Worm (Caenorhabditis elegans): Measurements from ENCODE around the gene R12H7.4.

The R12H7.4 gene

DNA sequence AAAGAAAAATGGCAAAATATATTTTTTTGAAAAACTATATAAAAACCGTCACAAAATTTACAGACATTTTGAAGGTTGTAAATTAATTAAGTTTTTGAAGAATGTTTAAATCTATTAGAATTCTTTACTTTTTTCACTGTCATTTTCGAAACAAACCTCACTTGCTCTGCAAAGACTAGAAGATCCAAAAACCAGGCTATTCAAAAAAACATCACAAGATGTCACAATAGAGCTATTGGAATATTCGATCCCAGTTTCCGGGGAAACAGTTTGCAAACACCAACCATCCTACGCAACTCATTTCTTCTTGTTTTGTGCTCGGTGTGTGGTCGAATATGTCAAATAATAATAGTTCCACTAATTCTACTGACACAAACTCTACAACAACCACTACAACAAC is at the start of gene R12H7.4:
R12H7.4 (plus strand) TSS at position 301 of the 400 bp plus-strand sequence.
- TF ChIP-seq unc-62 (GFP tag; optimal IDR thresholded peaks at IDR 0.05), result no peak

DNA sequence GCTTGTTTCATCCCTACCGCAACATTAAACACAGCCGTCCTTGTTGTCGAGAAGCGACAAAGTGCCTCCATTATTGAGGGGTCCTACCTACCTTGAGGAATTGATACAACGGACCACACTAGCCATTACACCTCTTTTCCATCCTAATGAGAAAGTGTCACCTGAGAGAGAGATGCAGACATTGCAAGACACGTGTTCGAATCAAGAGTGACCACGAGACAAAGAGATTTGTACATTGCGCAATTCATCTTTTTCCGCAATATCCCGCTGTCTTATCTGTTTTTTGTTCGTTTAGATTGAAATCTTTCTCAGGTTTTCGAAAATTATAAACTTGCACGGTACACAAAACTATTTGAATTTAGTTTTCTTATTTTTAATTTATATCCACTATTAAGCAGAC is 47.8 kb upstream of the R12H7.4 start:
- no peak for TF ChIP-seq unc-62 (GFP tag; optimal IDR thresholded peaks at IDR 0.05)

DNA sequence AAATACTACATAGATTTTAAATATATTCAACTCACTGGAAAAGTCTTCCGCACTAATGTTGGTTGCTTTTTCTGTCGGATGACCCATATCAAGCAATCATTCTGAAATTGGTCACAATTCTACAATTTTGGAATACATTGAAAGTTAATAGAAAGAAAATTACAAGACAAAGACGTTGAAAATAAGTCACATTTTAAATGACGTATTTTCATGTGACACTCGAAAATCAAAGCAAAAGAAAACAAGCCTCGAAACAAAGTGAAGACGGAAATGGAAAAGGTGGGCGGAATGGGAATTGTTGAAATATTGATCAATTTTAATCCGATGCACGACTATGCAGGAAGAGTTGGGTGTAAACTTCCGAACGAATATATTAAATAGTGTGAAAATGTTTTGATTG is 46.9 kb upstream of the R12H7.4 start, which contains the start of gene mob-2:
mob-2 (minus strand) TSS at position 101 of the 400 bp plus-strand sequence.
- TF ChIP-seq unc-62 (GFP tag; optimal IDR thresholded peaks at IDR 0.05), result no peak

DNA sequence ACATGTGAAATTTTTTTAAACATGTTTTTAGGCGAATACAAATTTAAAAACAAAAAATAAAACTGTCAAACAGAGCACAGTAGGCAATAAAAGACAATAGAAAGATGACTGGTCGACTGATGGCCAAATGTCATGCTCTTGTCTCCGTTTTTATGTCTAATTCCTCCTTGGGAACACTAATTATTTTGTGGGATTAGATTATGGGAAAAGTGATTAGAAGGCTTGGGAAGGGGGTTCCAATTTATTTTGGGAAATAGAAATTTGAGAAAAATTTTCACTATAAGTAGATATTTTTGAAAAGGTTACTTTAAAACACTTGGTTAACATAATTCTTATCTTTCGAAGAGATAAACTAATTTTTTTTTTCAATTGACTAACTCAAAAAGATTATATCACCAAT is 46.1 kb upstream of the R12H7.4 start:
- TF ChIP-seq unc-62 (GFP tag; optimal IDR thresholded peaks at IDR 0.05), result no peak

DNA sequence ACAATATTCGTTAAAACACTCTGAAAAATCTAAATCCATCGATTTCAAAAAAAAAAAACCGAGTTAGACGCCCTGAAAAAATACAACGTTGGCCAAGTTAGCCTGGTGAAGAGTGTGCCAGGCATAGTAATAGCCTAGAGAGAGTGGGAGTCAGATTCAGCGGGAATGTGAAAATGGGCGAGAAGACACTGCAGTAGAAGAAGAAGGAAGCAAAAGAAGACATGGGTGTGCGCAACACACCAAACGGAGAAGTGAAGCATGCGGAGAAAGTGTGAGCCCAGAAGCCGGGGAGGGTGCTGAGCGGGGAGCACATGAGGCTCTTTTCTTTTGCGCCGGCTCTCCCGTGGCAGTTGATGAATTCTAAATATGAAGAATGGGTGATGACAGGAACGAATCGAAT is 45.7 kb upstream of the R12H7.4 start:
- no peak for TF ChIP-seq unc-62 (GFP tag; optimal IDR thresholded peaks at IDR 0.05)

DNA sequence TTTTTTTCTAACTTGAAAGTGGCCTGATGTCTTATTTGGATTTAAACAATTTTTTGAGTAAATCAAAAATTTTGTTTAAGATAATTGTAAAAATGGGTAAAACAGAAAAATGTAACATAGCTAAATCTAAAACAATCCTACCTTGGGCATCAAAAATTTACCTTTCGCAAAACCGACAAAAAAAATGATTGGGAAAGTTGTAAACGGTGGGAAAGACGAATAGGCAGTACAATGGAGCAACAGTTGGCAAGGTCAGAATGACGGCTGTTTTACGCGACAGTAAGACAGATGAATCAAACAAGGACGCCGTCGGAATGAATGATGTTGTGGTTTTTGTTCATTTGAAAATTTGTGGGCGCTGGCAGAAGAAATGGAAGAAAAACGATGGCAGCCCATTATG is 42.5 kb upstream of the R12H7.4 start:
- no peak for TF ChIP-seq unc-62 (GFP tag; optimal IDR thresholded peaks at IDR 0.05)

DNA sequence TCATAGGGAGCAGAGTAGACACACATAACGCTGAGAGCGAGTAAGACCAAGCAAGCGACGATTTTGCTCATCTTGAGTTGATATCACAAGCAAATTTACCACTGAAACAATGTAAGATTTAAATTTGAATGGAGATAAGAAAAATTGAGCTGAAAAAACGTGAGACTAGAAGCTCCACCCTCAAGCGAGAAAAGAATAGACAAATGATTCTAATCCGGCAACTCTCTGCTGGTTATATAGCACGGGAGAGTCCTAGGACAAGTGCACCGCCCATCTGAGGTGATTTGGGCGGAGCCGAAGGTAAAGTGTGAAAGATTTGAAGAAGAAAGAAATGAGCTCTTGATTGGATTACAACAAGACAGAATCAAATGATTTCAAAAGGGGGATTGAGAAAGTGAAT is 38.6 kb upstream of the R12H7.4 start, which contains the start of gene nlp-3:
nlp-3 (minus strand) TSS at position 101 of the 400 bp plus-strand sequence.
- TF ChIP-seq unc-62 (GFP tag; optimal IDR thresholded peaks at IDR 0.05), result no peak

DNA sequence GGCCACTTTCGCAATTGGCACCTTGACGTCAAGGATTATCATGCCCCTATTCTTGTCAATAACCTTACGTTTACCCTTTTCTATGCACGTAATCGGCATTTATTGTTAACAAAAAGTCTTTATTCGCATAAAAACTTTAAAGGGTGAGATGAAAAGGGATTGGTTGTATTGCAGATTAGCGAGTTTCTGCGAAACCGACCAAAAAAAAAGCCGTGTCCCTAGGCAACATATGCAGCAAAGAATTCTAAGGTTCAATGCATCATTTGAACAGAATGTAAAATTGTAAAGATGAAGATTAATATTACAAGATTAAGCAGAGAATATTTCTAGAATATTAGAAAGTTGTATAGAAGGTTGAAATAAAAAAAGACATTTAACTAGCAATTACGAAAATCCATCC is 34.9 kb upstream of the R12H7.4 start:
- no peak for TF ChIP-seq unc-62 (GFP tag; optimal IDR thresholded peaks at IDR 0.05)

DNA sequence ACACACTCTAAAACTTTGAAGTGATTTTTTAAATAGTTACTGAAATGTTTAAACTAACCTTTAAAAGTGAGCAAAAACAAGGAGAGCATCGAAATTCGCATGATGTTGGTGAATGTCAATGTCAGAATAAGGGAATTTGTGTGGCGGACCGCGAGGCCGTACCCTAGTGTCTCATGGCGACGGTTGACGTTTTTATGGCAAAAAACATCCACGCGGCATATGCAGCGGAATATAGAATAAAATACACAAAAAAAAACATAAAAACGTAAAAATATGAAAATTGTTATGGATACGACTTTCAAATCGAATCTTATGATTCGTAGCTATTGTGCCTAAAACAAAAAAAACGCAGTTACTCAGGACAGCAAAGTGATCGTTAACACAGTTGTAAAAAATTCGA is 27.0 kb upstream of the R12H7.4 start, which contains the start of gene cwp-5:
cwp-5 (minus strand) TSS at position 101 of the 400 bp plus-strand sequence.
- TF ChIP-seq unc-62 (GFP tag; optimal IDR thresholded peaks at IDR 0.05), result no peak

DNA sequence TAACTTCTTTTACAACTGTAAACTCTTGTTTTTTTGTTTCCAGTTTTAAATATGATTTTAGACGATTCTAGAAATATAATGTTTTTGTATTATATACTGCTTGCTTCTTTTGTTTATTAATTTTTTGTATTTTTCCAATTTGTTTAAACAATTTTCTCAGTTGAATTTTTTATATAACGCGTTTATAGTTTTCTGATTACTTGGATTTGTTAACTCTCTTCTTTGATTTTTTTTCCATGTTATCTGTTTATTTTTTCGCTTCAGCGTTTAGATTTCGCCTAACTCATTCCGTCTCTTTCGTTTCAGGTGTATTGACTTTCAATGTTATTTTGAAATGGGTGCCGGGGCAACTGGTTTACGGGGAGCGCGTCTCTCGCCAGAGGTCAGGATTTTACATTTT is 26.0 kb upstream of the R12H7.4 start, which contains the start of gene gpa-6:
gpa-6 (plus strand) TSS at position 301 of the 400 bp plus-strand sequence.
- no peak for TF ChIP-seq unc-62 (GFP tag; optimal IDR thresholded peaks at IDR 0.05)

DNA sequence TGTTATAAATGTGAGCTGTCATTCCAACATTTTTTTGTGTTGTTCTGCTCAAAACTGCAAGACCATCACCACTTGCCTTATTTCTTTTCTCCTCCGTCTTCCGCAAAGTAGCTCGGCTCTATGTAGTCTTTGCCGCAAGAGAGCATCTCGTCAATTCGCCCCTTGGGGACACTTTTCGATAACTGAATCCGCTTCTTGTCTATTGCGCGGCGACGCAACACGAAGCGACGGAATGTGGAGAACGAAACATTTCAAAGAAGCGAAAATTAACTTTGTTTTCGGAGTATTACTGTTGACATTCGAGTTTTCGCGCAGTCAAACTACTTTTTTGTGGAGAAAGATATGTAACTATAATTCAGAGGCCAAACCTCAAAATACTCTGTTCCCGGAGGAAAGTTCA is 18.8 kb upstream of the R12H7.4 start:
- no peak for TF ChIP-seq unc-62 (GFP tag; optimal IDR thresholded peaks at IDR 0.05)

DNA sequence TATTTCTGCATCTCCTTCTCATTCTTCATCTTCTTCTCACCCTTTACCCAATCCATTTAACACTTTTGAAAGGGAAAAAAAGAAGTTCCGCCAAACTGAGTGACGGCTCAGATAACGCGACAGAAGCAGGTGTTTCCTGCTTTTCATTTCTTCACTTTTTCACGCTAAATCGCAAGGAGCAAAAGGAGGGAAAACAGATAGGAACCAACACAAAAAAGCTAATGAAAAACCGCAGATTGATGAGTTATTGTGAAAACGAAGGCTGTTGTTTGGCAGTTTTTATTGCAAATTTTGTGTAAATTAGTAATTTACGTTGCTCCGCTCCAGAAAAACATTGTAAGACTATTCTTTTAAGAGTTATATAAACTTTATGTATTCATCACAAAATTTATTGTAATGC is 16.6 kb upstream of the R12H7.4 start:
- no peak for TF ChIP-seq unc-62 (GFP tag; optimal IDR thresholded peaks at IDR 0.05)

DNA sequence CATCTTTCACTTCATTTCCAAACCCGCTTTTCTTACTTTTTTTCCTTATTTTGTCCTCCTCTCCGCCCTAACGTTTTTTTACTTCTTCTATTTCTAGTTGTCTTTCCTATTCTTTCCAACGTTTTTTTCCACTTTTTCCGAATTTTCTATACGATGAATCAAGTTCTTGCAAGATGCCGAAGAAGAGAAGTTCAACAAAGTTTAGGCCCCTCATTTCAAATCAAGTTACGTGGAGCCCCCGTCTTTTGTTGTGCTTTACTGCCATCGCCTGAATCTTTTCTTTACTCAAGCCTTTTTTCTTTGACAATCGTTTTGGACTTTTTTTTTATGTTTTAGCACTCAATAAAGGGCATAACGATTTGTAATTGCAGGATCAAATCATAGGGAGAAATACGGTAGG is 15.5 kb upstream of the R12H7.4 start, which contains the start of gene unc-9:
unc-9 (plus strand) TSS at position 370 of the 400 bp plus-strand sequence.
- TF ChIP-seq unc-62 (GFP tag; optimal IDR thresholded peaks at IDR 0.05), result no peak

DNA sequence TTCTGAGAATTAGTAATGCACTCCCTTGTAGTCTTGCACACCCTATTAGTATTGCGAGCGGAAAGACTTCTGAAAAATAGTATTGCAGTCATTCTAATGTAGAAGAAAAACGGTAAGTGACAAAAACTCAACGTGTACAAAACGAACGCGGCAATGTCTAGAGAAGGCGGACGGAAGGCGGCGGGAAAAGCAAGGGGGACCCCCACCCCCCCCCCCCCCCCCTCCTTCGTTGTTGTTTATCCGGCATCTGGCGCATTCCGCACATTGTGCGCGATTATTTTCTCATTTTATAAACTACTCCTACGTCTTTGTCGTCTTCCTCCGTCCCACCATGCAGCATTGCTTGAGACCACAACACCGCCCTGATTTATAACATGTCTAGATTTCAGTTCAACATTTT is 14.6 kb upstream of the R12H7.4 start:
- no peak for TF ChIP-seq unc-62 (GFP tag; optimal IDR thresholded peaks at IDR 0.05)

DNA sequence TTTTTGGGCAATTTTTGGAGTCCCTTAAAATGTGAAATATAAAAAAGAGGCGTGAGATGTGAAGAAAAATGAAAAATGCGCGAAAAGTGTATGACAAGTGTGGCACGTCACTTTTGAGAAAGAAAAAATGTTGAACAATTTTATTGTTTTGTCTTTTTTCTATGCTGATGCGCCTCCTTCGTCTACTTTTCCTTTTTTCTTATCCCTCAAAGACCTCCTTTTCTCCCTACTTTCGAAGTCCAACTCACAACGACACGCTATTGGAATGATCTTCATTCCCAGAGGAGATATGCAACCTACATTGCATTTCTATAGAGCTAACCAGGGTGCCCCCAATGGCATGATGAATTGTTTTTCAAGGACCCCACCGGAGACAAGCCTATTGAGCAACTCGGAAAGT is 10.9 kb upstream of the R12H7.4 start:
- TF ChIP-seq unc-62 (GFP tag; optimal IDR thresholded peaks at IDR 0.05), result no peak

DNA sequence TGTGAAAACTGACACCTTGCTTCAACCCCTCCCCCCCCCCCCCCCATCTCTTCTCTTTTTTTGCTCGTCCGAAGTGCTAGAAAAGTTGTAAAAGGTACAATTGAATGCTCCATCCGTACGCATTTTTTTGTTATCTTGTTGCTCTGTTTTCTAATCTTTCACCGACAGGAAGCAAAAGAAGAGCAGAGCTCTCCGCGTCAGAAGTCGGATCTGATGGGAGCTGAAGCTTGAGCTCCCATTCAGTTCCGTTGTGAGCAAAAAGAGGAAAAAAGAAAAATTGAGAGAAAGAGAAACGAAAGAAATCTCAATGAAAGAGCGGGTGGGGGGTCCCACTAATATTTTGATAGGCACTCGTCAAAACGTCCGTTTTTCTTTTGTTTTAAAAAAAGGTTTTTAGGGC is 10.0 kb upstream of the R12H7.4 start:
- no peak for TF ChIP-seq unc-62 (GFP tag; optimal IDR thresholded peaks at IDR 0.05)

DNA sequence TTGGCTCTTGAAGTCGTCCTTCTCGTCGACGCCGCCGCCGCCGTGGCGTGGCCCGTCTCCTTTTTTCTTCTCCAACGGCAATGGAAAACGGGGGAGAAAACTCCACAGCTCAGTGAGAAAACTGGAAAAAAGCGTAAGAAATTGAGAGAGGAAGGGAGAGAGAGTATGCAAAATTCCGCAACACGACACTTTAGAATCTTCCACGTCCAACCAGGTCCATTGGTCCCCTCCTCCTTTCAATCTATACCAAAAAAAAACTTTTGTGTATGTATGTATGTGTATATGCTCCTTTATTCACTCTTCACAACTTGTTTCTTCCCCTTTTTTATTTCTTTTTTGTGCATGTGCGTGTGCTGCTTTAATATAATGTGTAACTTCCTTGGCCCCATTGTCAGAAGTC is 7.9 kb upstream of the R12H7.4 start:
- no peak for TF ChIP-seq unc-62 (GFP tag; optimal IDR thresholded peaks at IDR 0.05)

DNA sequence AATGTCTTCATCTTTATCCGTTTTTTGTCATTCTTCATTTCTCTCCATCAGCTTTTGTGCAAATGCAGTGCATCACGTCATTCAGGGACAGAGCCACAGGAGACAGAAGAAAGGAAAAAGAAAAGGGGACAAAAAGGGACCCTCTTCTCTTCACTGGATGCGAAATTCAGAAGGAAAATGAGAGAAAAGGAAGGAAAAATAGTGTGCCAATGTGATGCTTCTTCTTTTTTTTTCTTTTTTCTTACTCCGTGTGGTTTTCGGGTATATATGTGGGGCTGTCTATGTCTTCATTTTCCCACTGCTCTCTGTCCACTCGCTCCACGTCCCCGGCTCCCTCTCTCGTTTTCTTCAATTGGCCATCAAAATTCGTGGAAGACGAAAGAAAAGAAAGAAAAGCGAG is 6.4 kb upstream of the R12H7.4 start:
- TF ChIP-seq unc-62 (GFP tag; optimal IDR thresholded peaks at IDR 0.05), result no peak
